Worm (Caenorhabditis elegans): Measurements from ENCODE around the gene srab-16.

Gene srab-16

ce11 chrV:802726-803125 lies 20.2 kb downstream of the srab-16 start:
- TF ChIP-seq snu-23 (GFP tag; optimal IDR thresholded peaks at IDR 0.05) (no peak), mep-1 (tag; optimal IDR thresholded peaks at IDR 0.05) (no peak), lin-35 (GFP tag; optimal IDR thresholded peaks at IDR 0.05) (no peak), ceh-63 (GFP tag; optimal IDR thresholded peaks at IDR 0.05) (no peak), fkh-4 (tag; optimal IDR thresholded peaks at IDR 0.05; ENCODE audit: borderline replicate concordance) (no peak), unc-98 (GFP tag; IDR thresholded peaks at IDR 0.05) (no peak), nhr-76 (tag; optimal IDR thresholded peaks at IDR 0.05) (no peak), tlp-1 (tag; optimal IDR thresholded peaks at IDR 0.05) (no peak), nhr-90 (tag; optimal IDR thresholded peaks at IDR 0.05; ENCODE audit: poor library complexity) (no peak), ceh-82 (tag; optimal IDR thresholded peaks at IDR 0.05) (no peak)

- TF ChIP-seq swsn-7 (tag; optimal IDR thresholded peaks at IDR 0.05): no peak
- TF ChIP-seq sup-37 (GFP tag; optimal IDR thresholded peaks at IDR 0.05): no peak
These were observed 20.9 kb downstream of the srab-16 start for ce11 chrV:803472-803871.

DNA sequence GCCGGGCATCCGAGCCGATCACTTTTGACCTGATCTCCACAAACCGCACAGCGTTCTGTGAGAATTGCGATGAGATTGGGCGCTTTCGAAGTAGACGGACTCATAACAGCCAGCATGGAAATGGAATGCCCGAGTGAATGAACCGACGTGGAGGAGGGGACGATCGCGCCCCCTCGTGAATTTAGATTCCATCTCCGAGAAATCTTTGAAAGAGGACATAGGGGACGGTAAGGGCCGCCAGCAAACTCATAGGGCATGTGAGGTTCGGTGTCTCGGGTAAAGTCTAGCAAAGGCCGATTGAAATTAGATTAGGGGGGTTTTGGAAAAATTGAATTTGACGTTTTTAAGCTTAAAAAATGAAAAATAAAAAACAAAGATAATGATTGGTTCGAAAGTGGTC lies 22.0 kb downstream of the srab-16 start, which contains the start of gene nhr-270:
nhr-270 (minus strand) TSS at position 257 of the 400 bp plus-strand sequence.
- no peak for TF ChIP-seq nhr-76 (tag; optimal IDR thresholded peaks at IDR 0.05)
- no peak for TF ChIP-seq sptf-1 (tag; optimal IDR thresholded peaks at IDR 0.05)
- no peak for TF ChIP-seq snpc-4 (tag; optimal IDR thresholded peaks at IDR 0.05)
- TF ChIP-seq lin-14 (GFP tag; optimal IDR thresholded peaks at IDR 0.05): peak; percentile 32
- no peak for TF ChIP-seq ceh-82 (tag; optimal IDR thresholded peaks at IDR 0.05)
- no peak for TF ChIP-seq aly-2 (tag; optimal IDR thresholded peaks at IDR 0.05)
- TF ChIP-seq nhr-85 (tag): peak; percentile 41
- no peak for TF ChIP-seq unc-130 (tag; optimal IDR thresholded peaks at IDR 0.05)

DNA sequence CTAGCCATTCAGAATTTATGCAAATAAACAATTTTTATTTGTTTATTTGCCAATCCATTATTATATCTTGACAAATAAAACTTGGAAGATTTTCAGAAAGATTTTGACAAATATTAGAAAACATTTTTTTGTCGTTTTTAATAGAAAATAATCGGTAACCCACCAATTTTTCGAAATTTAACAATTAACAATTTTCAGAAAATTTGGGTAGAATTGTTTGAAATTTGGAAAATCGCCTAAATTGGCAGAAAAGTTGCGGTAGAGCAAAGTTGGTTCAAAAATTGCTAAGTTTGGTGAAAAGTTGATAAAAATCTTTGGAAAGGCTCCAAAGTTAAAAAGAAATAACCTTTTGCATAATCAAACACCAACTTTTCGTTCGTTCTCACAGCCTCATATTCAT lies 25.7 kb downstream of the srab-16 start:
- no peak for TF ChIP-seq lin-35 (GFP tag; optimal IDR thresholded peaks at IDR 0.05)
- TF ChIP-seq unc-130 (tag; optimal IDR thresholded peaks at IDR 0.05): no peak
- no peak for TF ChIP-seq nhr-77 (tag; optimal IDR thresholded peaks at IDR 0.05)
- TF ChIP-seq irx-1 (tag; optimal IDR thresholded peaks at IDR 0.05): no peak
- no peak for TF ChIP-seq C34B4.2 (tag; optimal IDR thresholded peaks at IDR 0.05)
- no peak for TF ChIP-seq ets-5 (GFP tag; IDR thresholded peaks at IDR 0.05)
- no peak for TF ChIP-seq rnt-1 (tag; optimal IDR thresholded peaks at IDR 0.05)
- no peak for TF ChIP-seq sox-4 (tag; optimal IDR thresholded peaks at IDR 0.05)
- TF ChIP-seq fkh-4 (tag; optimal IDR thresholded peaks at IDR 0.05; ENCODE audit: borderline replicate concordance): no peak
- no peak for TF ChIP-seq nhr-90 (tag; optimal IDR thresholded peaks at IDR 0.05; ENCODE audit: poor library complexity)
- TF ChIP-seq sptf-1 (tag; optimal IDR thresholded peaks at IDR 0.05): no peak
- no peak for TF ChIP-seq tlp-1 (tag; optimal IDR thresholded peaks at IDR 0.05)
- no peak for TF ChIP-seq elt-3 (tag; optimal IDR thresholded peaks at IDR 0.05)
- TF ChIP-seq blmp-1 (tag; optimal IDR thresholded peaks at IDR 0.05): no peak
- TF ChIP-seq nhr-71 (tag; optimal IDR thresholded peaks at IDR 0.05): no peak
- TF ChIP-seq nhr-76 (tag; optimal IDR thresholded peaks at IDR 0.05): no peak
- no peak for TF ChIP-seq C04F5.9 (tag; optimal IDR thresholded peaks at IDR 0.05)
- no peak for TF ChIP-seq grh-1 (GFP tag; IDR thresholded peaks at IDR 0.05)

DNA sequence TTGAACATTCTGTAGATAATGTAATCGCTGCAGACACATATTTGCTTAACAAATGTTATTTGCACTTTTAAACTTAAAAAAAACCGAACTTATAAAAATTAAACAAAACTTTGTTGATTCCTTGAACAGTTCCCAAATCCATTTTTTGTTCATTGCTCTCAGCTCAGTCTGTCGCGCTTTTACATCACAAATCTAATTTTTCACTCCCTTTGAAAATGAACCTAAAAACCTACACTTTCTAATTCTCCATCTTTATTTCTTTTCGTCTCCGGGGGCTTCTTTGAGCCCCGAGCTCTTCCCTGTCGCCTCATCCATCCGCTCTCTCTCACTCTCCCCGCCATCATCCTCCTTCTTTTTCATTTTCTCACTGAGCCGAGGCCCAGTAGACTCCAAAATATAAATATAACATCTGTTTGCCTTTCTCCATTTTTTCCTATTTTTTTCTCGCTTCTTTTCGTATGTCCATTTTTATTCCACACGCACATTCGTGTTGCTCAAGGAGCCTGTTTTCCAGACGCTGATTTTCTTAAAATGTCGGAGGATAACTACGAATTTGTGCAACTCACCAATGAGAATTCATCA lies 27.8 kb downstream of the srab-16 start, which contains the start of gene R13D11.4:
R13D11.4 (plus strand) TSS at position 532 of the 582 bp plus-strand sequence.
- TF ChIP-seq ceh-82 (tag; optimal IDR thresholded peaks at IDR 0.05) (peak in 1 of 3 experiments; percentile 39), dsc-1 (tag; optimal IDR thresholded peaks at IDR 0.05) (peak; percentile 46), fkh-10 (GFP tag; optimal IDR thresholded peaks at IDR 0.05) (peak; percentile 39), skn-1 (tag; optimal IDR thresholded peaks at IDR 0.05) (peak; percentile 8), ces-1 (GFP tag; optimal IDR thresholded peaks at IDR 0.05) (peak; percentile 12), rnt-1 (tag; optimal IDR thresholded peaks at IDR 0.05) (no peak), nhr-20 (tag; optimal IDR thresholded peaks at IDR 0.05) (peak; percentile 32), nhr-28 (tag; optimal IDR thresholded peaks at IDR 0.05) (no peak), mab-9 (GFP tag; IDR thresholded peaks at IDR 0.05) (no peak), swsn-7 (tag; optimal IDR thresholded peaks at IDR 0.05) (peak; percentile 16), efl-1 (optimal IDR thresholded peaks at IDR 0.05) (peak in 1 of 2 experiments; percentile 2), efl-1 (GFP tag; optimal IDR thresholded peaks at IDR 0.05 in 1 of 2) (peak in 1 of 2 experiments; percentile 84), snu-23 (GFP tag; optimal IDR thresholded peaks at IDR 0.05) (peak; percentile 28), snpc-4 (tag; optimal IDR thresholded peaks at IDR 0.05) (no peak)
